Worm (Caenorhabditis elegans): Measurements from ENCODE around the gene fbxb-96.

DNA sequence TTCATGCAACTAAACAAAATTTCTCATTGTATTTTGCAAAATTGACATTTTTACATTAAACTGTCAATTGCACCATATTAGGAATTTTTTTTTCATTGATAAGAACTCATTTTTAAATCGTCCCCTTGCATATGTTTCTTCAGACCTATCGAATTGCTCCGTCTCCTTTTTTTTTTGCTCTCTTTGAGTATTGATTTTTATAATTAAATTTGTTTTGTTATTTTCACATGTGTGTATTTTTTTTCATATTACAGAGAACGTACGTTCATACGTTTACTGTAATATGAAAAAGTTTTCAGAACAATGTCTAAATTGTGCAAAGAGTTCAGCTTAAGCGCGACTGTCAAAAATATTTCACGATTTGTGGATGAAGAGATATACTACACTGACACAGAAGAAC is 18.9 kb upstream of the fbxb-96 start, which contains the start of gene math-14:
- TF ChIP-seq mdl-1 (tag; optimal IDR thresholded peaks at IDR 0.05) = no peak
- TF ChIP-seq hpl-2 (GFP tag; optimal IDR thresholded peaks at IDR 0.05) = no peak
- TF ChIP-seq unc-62 (GFP tag; optimal IDR thresholded peaks at IDR 0.05) = no peak

Measured in whole organism, L1 larva.